Worm (Caenorhabditis elegans): ENCODE data around the gene F52C12.2.

DNA sequence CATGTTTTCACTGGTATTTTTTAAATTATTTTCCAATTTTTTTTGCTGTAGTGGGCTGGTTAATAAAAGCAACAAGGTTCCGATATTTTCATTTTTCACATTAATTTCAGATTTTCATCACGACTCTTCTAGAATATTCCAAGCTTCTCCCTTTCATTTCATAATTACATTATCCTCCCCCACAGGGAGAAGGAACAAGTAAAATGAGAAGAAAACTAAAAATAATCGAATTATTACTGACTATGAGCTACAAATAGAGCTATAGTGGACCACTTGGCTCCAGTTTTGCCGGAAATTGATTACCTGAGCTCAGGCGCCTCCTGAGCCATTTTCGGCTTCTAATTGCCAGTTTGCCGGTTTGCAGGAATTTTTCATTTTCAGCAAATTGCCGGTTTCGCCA lies 22.2 kb downstream of the F52C12.2 start:
- TF ChIP-seq nhr-12 (tag; optimal IDR thresholded peaks at IDR 0.05) (no peak), ces-1 (GFP tag; optimal IDR thresholded peaks at IDR 0.05) (peak; percentile 61), mab-5 (tag; optimal IDR thresholded peaks at IDR 0.05) (no peak), nhr-237 (tag; optimal IDR thresholded peaks at IDR 0.05) (no peak), mls-2 (tag; optimal IDR thresholded peaks at IDR 0.05) (no peak), unc-62 (GFP tag; optimal IDR thresholded peaks at IDR 0.05) (no peak), nhr-76 (tag; optimal IDR thresholded peaks at IDR 0.05) (no peak), lin-13 (tag; optimal IDR thresholded peaks at IDR 0.05) (no peak), unc-120 (tag; optimal IDR thresholded peaks at IDR 0.05; ENCODE audit: poor library complexity, severe bottlenecking) (no peak), ceh-43 (GFP tag; optimal IDR thresholded peaks at IDR 0.05) (no peak)
